Worm (Caenorhabditis elegans) whole organism, late embryonic: Measurements from ENCODE around the gene rol-8.

Experiments used
- C38D4.7 ChIP-seq: fragments of 200-800 bp; sonication (Bioruptor generic); optimal IDR thresholded peaks from 2 replicates; lab custom pipeline; 2018; ENCODE audit warnings: mild to moderate bottlenecking, missing genetic modification characterization, moderate library complexity, missing compliant biosample characterization
- K02D7.2 ChIP-seq: sonication (generic microtip); optimal IDR thresholded peaks from 2 replicates; lab custom pipeline; 2017; ENCODE audit warnings: mild to moderate bottlenecking, missing genetic modification characterization, missing compliant biosample characterization
- K09A11.1 ChIP-seq: sonication (generic microtip); optimal IDR thresholded peaks from 2 replicates; lab custom pipeline; 2017; ENCODE audit warnings: antibody characterized with exemption, mild to moderate bottlenecking, missing genetic modification characterization, missing compliant biosample characterization; ENCODE audit not compliant: insufficient read depth
- T23F11.4 ChIP-seq: fragments of 200-800 bp; sonication (Bioruptor generic); optimal IDR thresholded peaks from 2 replicates; lab custom pipeline; 2018; ENCODE audit warnings: mild to moderate bottlenecking, missing genetic modification characterization, missing compliant biosample characterization
- ahr-1 ChIP-seq: sonication (generic microtip); optimal IDR thresholded peaks from 2 replicates; lab custom pipeline; 2016; ENCODE audit warnings: missing genetic modification characterization, missing compliant biosample characterization
- ama-1 ChIP-seq: fragments of 150-350 bp; optimal IDR thresholded peaks from 2 replicates; lab custom pipeline; 2014
- ceh-14 ChIP-seq: sonication (generic microtip); optimal IDR thresholded peaks from 2 replicates; lab custom pipeline; 2016; ENCODE audit warnings: missing genotype, missing genetic modification characterization, missing compliant biosample characterization
- ceh-22 ChIP-seq: sonication (generic microtip); optimal IDR thresholded peaks from 2 replicates; lab custom pipeline; 2017; ENCODE audit warnings: missing biosample characterization, missing genetic modification characterization
- ceh-31 ChIP-seq: sonication (generic microtip); optimal IDR thresholded peaks from 2 replicates; lab custom pipeline; 2016; ENCODE audit warnings: missing genetic modification characterization, missing compliant biosample characterization
- ceh-48 ChIP-seq: sonication (generic microtip); optimal IDR thresholded peaks from 2 replicates; lab custom pipeline; 2016; ENCODE audit warnings: missing genetic modification characterization, inconsistent platforms, missing compliant biosample characterization
- ceh-6 ChIP-seq: fragments of 200-800 bp; sonication (Bioruptor generic); optimal IDR thresholded peaks from 2 replicates; lab custom pipeline; 2018; ENCODE audit warnings: mild to moderate bottlenecking, missing genetic modification characterization, missing compliant biosample characterization
- ceh-9 ChIP-seq: sonication (generic microtip); optimal IDR thresholded peaks from 2 replicates; lab custom pipeline; 2016; ENCODE audit warnings: mild to moderate bottlenecking, missing genetic modification characterization, inconsistent platforms, missing compliant biosample characterization
- che-1 ChIP-seq: sonication (generic microtip); optimal IDR thresholded peaks from 2 replicates; lab custom pipeline; 2016; ENCODE audit warnings: mild to moderate bottlenecking, missing genetic modification characterization, missing compliant biosample characterization
- elt-2 ChIP-seq: sonication (generic microtip); optimal IDR thresholded peaks from 2 replicates; lab custom pipeline; 2016; ENCODE audit warnings: missing genetic modification reagents, missing genetic modification characterization, missing compliant biosample characterization
- elt-4 ChIP-seq: sonication (generic microtip); optimal IDR thresholded peaks from 2 replicates; lab custom pipeline; 2016; ENCODE audit warnings: missing genetic modification characterization, missing compliant biosample characterization
- eyg-1 ChIP-seq: sonication (generic microtip); optimal IDR thresholded peaks from 2 replicates; lab custom pipeline; 2016; ENCODE audit warnings: missing genotype, missing genetic modification characterization, missing compliant biosample characterization
- fax-1 ChIP-seq: sonication (generic microtip); optimal IDR thresholded peaks from 2 replicates; lab custom pipeline; 2016; ENCODE audit warnings: missing genotype, missing genetic modification characterization, missing compliant biosample characterization
- fkh-10 ChIP-seq: fragments of 150-350 bp; optimal IDR thresholded peaks from 2 replicates; lab custom pipeline; 2014; ENCODE audit warnings: missing biosample characterization, missing genetic modification reagents, missing genetic modification characterization
- gmeb-2 ChIP-seq: sonication (generic microtip); optimal IDR thresholded peaks from 2 replicates; lab custom pipeline; 2016; ENCODE audit warnings: missing genetic modification characterization, inconsistent platforms, missing compliant biosample characterization
- hlh-30 ChIP-seq: sonication (generic microtip); optimal IDR thresholded peaks from 2 replicates; lab custom pipeline; 2017; ENCODE audit warnings: antibody characterized with exemption, missing genetic modification characterization, missing compliant biosample characterization; ENCODE audit not compliant: insufficient read depth
- hlh-8 ChIP-seq: sonication (generic microtip); optimal IDR thresholded peaks from 2 replicates; lab custom pipeline; 2016; ENCODE audit warnings: missing genotype, missing genetic modification characterization, missing compliant biosample characterization
- lim-6 ChIP-seq: sonication (generic microtip); optimal IDR thresholded peaks from 2 replicates; lab custom pipeline; 2016; ENCODE audit warnings: missing genetic modification characterization, missing compliant biosample characterization
- nfya-1 ChIP-seq: sonication (generic microtip); optimal IDR thresholded peaks from 2 replicates; lab custom pipeline; 2017; ENCODE audit warnings: missing genetic modification characterization, mild to moderate bottlenecking, missing compliant biosample characterization, antibody characterized with exemption, moderate library complexity
- nhr-232 ChIP-seq: sonication (generic microtip); optimal IDR thresholded peaks from 2 replicates; lab custom pipeline; 2016; ENCODE audit warnings: missing genetic modification characterization, missing compliant biosample characterization
- npax-4 ChIP-seq: sonication (generic microtip); optimal IDR thresholded peaks from 2 replicates; lab custom pipeline; 2016; ENCODE audit warnings: missing genetic modification characterization, missing compliant biosample characterization
- pax-1 ChIP-seq: fragments of 150-350 bp; optimal IDR thresholded peaks from 2 replicates; lab custom pipeline; 2014; ENCODE audit warnings: missing biosample characterization, missing genetic modification characterization
- pha-2 ChIP-seq: sonication (generic microtip); optimal IDR thresholded peaks from 2 replicates; lab custom pipeline; 2017; ENCODE audit warnings: mild to moderate bottlenecking, missing genetic modification characterization, missing compliant biosample characterization
- pqm-1 ChIP-seq: sonication (generic microtip); optimal IDR thresholded peaks from 2 replicates; lab custom pipeline; 2016; ENCODE audit warnings: missing genetic modification characterization, missing compliant biosample characterization
- rnt-1 ChIP-seq: sonication (generic microtip); optimal IDR thresholded peaks from 2 replicates; lab custom pipeline; 2016; ENCODE audit warnings: missing genetic modification characterization, missing compliant biosample characterization
- sdc-2 ChIP-seq: sonication (generic microtip); optimal IDR thresholded peaks from 2 replicates; lab custom pipeline; 2016; ENCODE audit warnings: missing genotype, missing genetic modification characterization, missing compliant biosample characterization
- sox-2 ChIP-seq: fragments of 200-800 bp; sonication (Bioruptor generic); IDR thresholded peaks from 2 replicates; pipeline ENCODE4 v1.3.6; 2022; ENCODE audit warnings: missing genetic modification reagents, missing genetic modification characterization, missing compliant biosample characterization
- sox-4 ChIP-seq: sonication (generic microtip); optimal IDR thresholded peaks from 2 replicates; lab custom pipeline; 2017; ENCODE audit warnings: mild to moderate bottlenecking, missing genetic modification characterization, inconsistent platforms, missing compliant biosample characterization
- syd-9 ChIP-seq: sonication (generic microtip); optimal IDR thresholded peaks from 2 replicates; lab custom pipeline; 2016; ENCODE audit warnings: mild to moderate bottlenecking, missing genetic modification characterization, moderate library complexity, missing compliant biosample characterization
- tbx-7 ChIP-seq: sonication (generic microtip); optimal IDR thresholded peaks from 2 replicates; lab custom pipeline; 2016; ENCODE audit warnings: missing genotype, missing genetic modification characterization, missing compliant biosample characterization
- unc-3 ChIP-seq, 2 experiments: fragments of 200-800 bp in 1 of 2; sonication (Bioruptor generic) in 1 of 2; sonication (generic microtip) in 1 of 2; conservative IDR thresholded peaks in 1 of 2; optimal IDR thresholded peaks in 1 of 2; 2 replicates each; pipeline versions ENCODE4 v1.3.6 to Lab custom; 2016 to 2022; ENCODE audit warnings: missing compliant biosample characterization in 2 of 2, missing genetic modification characterization in 2 of 2, missing genetic modification reagents in 1 of 2
- unc-55 ChIP-seq: sonication (generic microtip); optimal IDR thresholded peaks from 2 replicates; lab custom pipeline; 2017; ENCODE audit warnings: missing biosample characterization, missing genetic modification reagents, missing genetic modification characterization
- unc-86 ChIP-seq: sonication (generic microtip); optimal IDR thresholded peaks from 2 replicates; lab custom pipeline; 2016; ENCODE audit warnings: missing genetic modification characterization, missing compliant biosample characterization
- zip-5 ChIP-seq: sonication (generic microtip); optimal IDR thresholded peaks from 2 replicates; lab custom pipeline; 2016; ENCODE audit warnings: missing genetic modification characterization, missing compliant biosample characterization
- ztf-16 ChIP-seq: sonication (generic microtip); optimal IDR thresholded peaks from 2 replicates; lab custom pipeline; 2017; ENCODE audit warnings: missing genetic modification characterization, missing compliant biosample characterization

The rol-8 gene

DNA sequence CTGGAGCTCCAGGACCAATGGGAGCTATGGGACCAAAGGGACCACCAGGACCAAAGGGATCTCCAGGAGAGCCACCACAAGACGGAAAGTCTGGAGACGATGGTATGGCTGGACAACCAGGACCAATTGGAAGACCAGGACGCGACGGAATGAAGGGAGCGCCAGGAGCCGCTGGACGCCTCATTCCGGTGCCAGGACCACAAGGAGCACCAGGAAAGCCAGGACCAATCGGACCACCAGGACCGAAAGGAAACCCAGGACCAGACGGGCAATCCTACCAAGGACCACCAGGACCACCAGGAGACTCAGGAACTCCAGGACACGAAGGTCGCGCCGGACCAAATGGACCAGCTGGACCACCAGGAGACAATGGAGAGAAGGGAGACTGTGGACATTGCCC, 874 bp downstream of the rol-8 start:
- TF ChIP-seq nhr-232 (no peak), K09A11.1 (no peak), rnt-1 (tag; lab: Kevin White, UChicago) (no peak), ama-1 (lab: Kevin White, UChicago) (no peak), ceh-6 (GFP tag; lab: Kevin White, UChicago) (no peak), che-1 (tag; lab: Kevin White, UChicago) (no peak), K02D7.2 (tag; lab: Kevin White, UChicago) (no peak), fax-1 (tag; lab: Kevin White, UChicago) (no peak), T23F11.4 (GFP tag; lab: Kevin White, UChicago) (no peak), ceh-22 (tag; lab: Kevin White, UChicago) (no peak), unc-55 (no peak), pax-1 (tag; lab: Kevin White, UChicago) (no peak), pha-2 (tag; lab: Kevin White, UChicago) (no peak), ceh-9 (tag; lab: Kevin White, UChicago) (no peak), fkh-10 (GFP tag; lab: Kevin White, UChicago) (no peak), pqm-1 (tag; lab: Kevin White, UChicago) (no peak), lim-6 (tag; lab: Kevin White, UChicago) (no peak), zip-5 (no peak)
- TF ChIP-seq, all 69 proteins: peak for 0

DNA sequence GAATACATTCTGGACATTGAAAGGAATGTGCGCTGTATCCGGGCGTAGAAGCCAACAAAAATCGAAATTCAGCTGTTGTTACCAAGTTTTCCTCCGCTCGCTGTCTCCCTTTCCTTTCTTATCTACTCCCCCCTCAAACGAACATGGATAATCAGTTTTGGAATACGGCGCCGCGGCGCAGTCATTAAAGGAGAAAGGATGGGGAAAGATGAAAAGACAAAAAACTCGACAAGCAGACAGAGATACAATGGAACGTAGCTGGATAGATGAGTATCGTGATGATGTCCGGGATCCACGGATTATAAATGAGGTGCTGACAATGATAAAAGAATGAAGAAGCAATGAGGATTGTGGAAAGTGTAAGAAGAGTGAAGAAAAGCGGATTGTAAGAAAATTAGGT, 1.5 kb downstream of the rol-8 start:
- TF ChIP-seq sdc-2 (tag; lab: Kevin White, UChicago) (no peak), nfya-1 (tag; lab: Kevin White, UChicago) (no peak), hlh-30 (tag; lab: Kevin White, UChicago) (no peak), syd-9 (tag; lab: Kevin White, UChicago) (no peak), elt-4 (tag; lab: Kevin White, UChicago) (no peak), npax-4 (tag; lab: Kevin White, UChicago) (no peak), ceh-22 (tag; lab: Kevin White, UChicago) (no peak), C38D4.7 (no peak), elt-2 (no peak), eyg-1 (tag; lab: Kevin White, UChicago) (no peak), unc-86 (tag; lab: Kevin White, UChicago) (no peak), ceh-14 (tag; lab: Kevin White, UChicago) (no peak), zip-5 (no peak), sox-2 (GFP tag; lab: Robert Waterston, UW) (no peak), tbx-7 (tag; lab: Kevin White, UChicago) (no peak), ztf-16 (tag; lab: Kevin White, UChicago) (no peak), fkh-10 (GFP tag; lab: Kevin White, UChicago) (no peak), sox-4 (tag; lab: Kevin White, UChicago) (no peak), gmeb-2 (tag; lab: Kevin White, UChicago) (no peak), nhr-232 (no peak)

DNA sequence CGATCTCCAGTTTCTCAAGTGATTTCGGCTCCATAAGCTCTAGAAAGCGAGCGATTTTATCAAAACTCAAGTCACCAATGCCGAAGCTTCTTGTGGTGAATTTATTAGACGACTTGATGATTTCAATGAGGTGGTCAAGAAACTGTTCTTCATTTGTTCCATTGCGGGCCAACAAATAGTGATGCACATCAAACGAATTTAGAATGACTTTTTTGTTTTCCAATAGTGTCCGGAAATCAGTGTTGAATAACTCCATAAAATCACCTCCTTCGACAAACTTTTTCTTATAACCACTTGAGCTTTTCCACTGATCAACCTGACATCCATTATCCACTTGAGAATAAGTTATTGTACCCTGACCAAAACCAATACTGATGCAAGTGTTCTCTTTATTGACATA, 3.4 kb downstream of the rol-8 start:
- TF ChIP-seq ceh-48 (tag; lab: Kevin White, UChicago) (no peak), lim-6 (tag; lab: Kevin White, UChicago) (no peak), fkh-10 (GFP tag; lab: Kevin White, UChicago) (no peak), K09A11.1 (no peak), che-1 (tag; lab: Kevin White, UChicago) (no peak), unc-3 (GFP tag; conservative IDR thresholded peaks at IDR 0.05; lab: Robert Waterston, UW) (no peak), unc-3 (tag; optimal IDR thresholded peaks at IDR 0.05; lab: Kevin White, UChicago) (no peak), ama-1 (lab: Kevin White, UChicago) (no peak), npax-4 (tag; lab: Kevin White, UChicago) (no peak), hlh-8 (tag; lab: Kevin White, UChicago) (no peak), ztf-16 (tag; lab: Kevin White, UChicago) (no peak), sox-4 (tag; lab: Kevin White, UChicago) (no peak), ceh-31 (tag; lab: Kevin White, UChicago) (no peak), ceh-9 (tag; lab: Kevin White, UChicago) (no peak), eyg-1 (tag; lab: Kevin White, UChicago) (no peak), syd-9 (tag; lab: Kevin White, UChicago) (no peak), unc-86 (tag; lab: Kevin White, UChicago) (no peak), ahr-1 (no peak)
- TF ChIP-seq, all 69 proteins: peak for 0
